Worm (Caenorhabditis elegans) whole organism, late embryonic: ENCODE data around the gene noca-1.

ENCODE experiments used
- C08G9.2 ChIP-seq: sonication (generic microtip); optimal IDR thresholded peaks from 2 replicates; lab custom pipeline; 2016; ENCODE audit warnings: mild to moderate bottlenecking, missing genetic modification characterization, moderate library complexity, missing compliant biosample characterization
- C38D4.7 ChIP-seq: fragments of 200-800 bp; sonication (Bioruptor generic); optimal IDR thresholded peaks from 2 replicates; lab custom pipeline; 2018; ENCODE audit warnings: mild to moderate bottlenecking, missing genetic modification characterization, moderate library complexity, missing compliant biosample characterization
- K09A11.1 ChIP-seq: sonication (generic microtip); optimal IDR thresholded peaks from 2 replicates; lab custom pipeline; 2017; ENCODE audit warnings: antibody characterized with exemption, mild to moderate bottlenecking, missing genetic modification characterization, missing compliant biosample characterization; ENCODE audit not compliant: insufficient read depth
- T23F11.4 ChIP-seq: fragments of 200-800 bp; sonication (Bioruptor generic); optimal IDR thresholded peaks from 2 replicates; lab custom pipeline; 2018; ENCODE audit warnings: mild to moderate bottlenecking, missing genetic modification characterization, missing compliant biosample characterization
- ama-1 ChIP-seq: fragments of 150-350 bp; optimal IDR thresholded peaks from 2 replicates; lab custom pipeline; 2014
- ceh-14 ChIP-seq: sonication (generic microtip); optimal IDR thresholded peaks from 2 replicates; lab custom pipeline; 2016; ENCODE audit warnings: missing genotype, missing genetic modification characterization, missing compliant biosample characterization
- ceh-22 ChIP-seq: sonication (generic microtip); optimal IDR thresholded peaks from 2 replicates; lab custom pipeline; 2017; ENCODE audit warnings: missing biosample characterization, missing genetic modification characterization
- ceh-24 ChIP-seq: sonication (generic microtip); optimal IDR thresholded peaks from 2 replicates; lab custom pipeline; 2016; ENCODE audit warnings: mild to moderate bottlenecking, missing genetic modification characterization, missing compliant biosample characterization
- ceh-30 ChIP-seq: fragments of 150-350 bp; optimal IDR thresholded peaks from 2 replicates; lab custom pipeline; 2014; ENCODE audit warnings: missing biosample characterization, missing genetic modification characterization
- ceh-34 ChIP-seq: sonication (generic microtip); optimal IDR thresholded peaks from 2 replicates; lab custom pipeline; 2016; ENCODE audit warnings: mild to moderate bottlenecking, missing genetic modification characterization, missing compliant biosample characterization
- ceh-45 ChIP-seq: fragments of 200-800 bp; sonication (Bioruptor generic); IDR thresholded peaks from 2 replicates; pipeline ENCODE4 v1.3.6; 2022; ENCODE audit warnings: missing genetic modification reagents, missing genetic modification characterization, missing compliant biosample characterization
- ceh-48 ChIP-seq: sonication (generic microtip); optimal IDR thresholded peaks from 2 replicates; lab custom pipeline; 2016; ENCODE audit warnings: missing genetic modification characterization, inconsistent platforms, missing compliant biosample characterization
- ceh-9 ChIP-seq: sonication (generic microtip); optimal IDR thresholded peaks from 2 replicates; lab custom pipeline; 2016; ENCODE audit warnings: mild to moderate bottlenecking, missing genetic modification characterization, inconsistent platforms, missing compliant biosample characterization
- che-1 ChIP-seq: sonication (generic microtip); optimal IDR thresholded peaks from 2 replicates; lab custom pipeline; 2016; ENCODE audit warnings: mild to moderate bottlenecking, missing genetic modification characterization, missing compliant biosample characterization
- dve-1 ChIP-seq: sonication (generic microtip); optimal IDR thresholded peaks from 2 replicates; lab custom pipeline; 2017; ENCODE audit warnings: antibody characterized with exemption, mild to moderate bottlenecking, missing genetic modification characterization, missing compliant biosample characterization
- elt-2 ChIP-seq: sonication (generic microtip); optimal IDR thresholded peaks from 2 replicates; lab custom pipeline; 2016; ENCODE audit warnings: missing genetic modification reagents, missing genetic modification characterization, missing compliant biosample characterization
- fkh-10 ChIP-seq: fragments of 150-350 bp; optimal IDR thresholded peaks from 2 replicates; lab custom pipeline; 2014; ENCODE audit warnings: missing biosample characterization, missing genetic modification reagents, missing genetic modification characterization
- hlh-13 ChIP-seq: fragments of 200-800 bp; sonication (Bioruptor generic); optimal IDR thresholded peaks from 2 replicates; lab custom pipeline; 2018; ENCODE audit warnings: mild to moderate bottlenecking, missing genetic modification characterization, missing compliant biosample characterization
- hlh-30 ChIP-seq: sonication (generic microtip); optimal IDR thresholded peaks from 2 replicates; lab custom pipeline; 2017; ENCODE audit warnings: antibody characterized with exemption, missing genetic modification characterization, missing compliant biosample characterization; ENCODE audit not compliant: insufficient read depth
- lim-6 ChIP-seq: sonication (generic microtip); optimal IDR thresholded peaks from 2 replicates; lab custom pipeline; 2016; ENCODE audit warnings: missing genetic modification characterization, missing compliant biosample characterization
- madf-2 ChIP-seq: sonication (generic microtip); optimal IDR thresholded peaks from 2 replicates; lab custom pipeline; 2017; ENCODE audit warnings: missing genetic modification characterization, missing compliant biosample characterization
- nhr-11 ChIP-seq: fragments of 150-350 bp; optimal IDR thresholded peaks from 2 replicates; lab custom pipeline; 2014; ENCODE audit warnings: missing biosample characterization, missing genetic modification characterization
- nhr-232 ChIP-seq: sonication (generic microtip); optimal IDR thresholded peaks from 2 replicates; lab custom pipeline; 2016; ENCODE audit warnings: missing genetic modification characterization, missing compliant biosample characterization
- npax-4 ChIP-seq: sonication (generic microtip); optimal IDR thresholded peaks from 2 replicates; lab custom pipeline; 2016; ENCODE audit warnings: missing genetic modification characterization, missing compliant biosample characterization
- odd-2 ChIP-seq: sonication (generic microtip); optimal IDR thresholded peaks from 2 replicates; lab custom pipeline; 2017; ENCODE audit warnings: antibody characterized with exemption, mild to moderate bottlenecking, missing genetic modification characterization, missing compliant biosample characterization
- pag-3 ChIP-seq: sonication (generic microtip); optimal IDR thresholded peaks from 2 replicates; lab custom pipeline; 2016; ENCODE audit warnings: missing compliant biosample characterization, missing genetic modification characterization, borderline replicate concordance
- pat-9 ChIP-seq: fragments of 200-800 bp; sonication (Bioruptor generic); optimal IDR thresholded peaks from 2 replicates; lab custom pipeline; 2018; ENCODE audit warnings: mild to moderate bottlenecking, missing genetic modification characterization, moderate library complexity, missing compliant biosample characterization
- pax-1 ChIP-seq: fragments of 150-350 bp; optimal IDR thresholded peaks from 2 replicates; lab custom pipeline; 2014; ENCODE audit warnings: missing biosample characterization, missing genetic modification characterization
- pha-2 ChIP-seq: sonication (generic microtip); optimal IDR thresholded peaks from 2 replicates; lab custom pipeline; 2017; ENCODE audit warnings: mild to moderate bottlenecking, missing genetic modification characterization, missing compliant biosample characterization
- pqm-1 ChIP-seq: sonication (generic microtip); optimal IDR thresholded peaks from 2 replicates; lab custom pipeline; 2016; ENCODE audit warnings: missing genetic modification characterization, missing compliant biosample characterization
- pros-1 ChIP-seq: fragments of 150-350 bp; optimal IDR thresholded peaks from 2 replicates; lab custom pipeline; 2014; ENCODE audit warnings: missing biosample characterization, missing genetic modification reagents, missing genetic modification characterization
- ref-2 ChIP-seq: sonication (generic microtip); optimal IDR thresholded peaks from 2 replicates; lab custom pipeline; 2016; ENCODE audit warnings: missing genetic modification characterization, missing compliant biosample characterization
- sdc-2 ChIP-seq: sonication (generic microtip); optimal IDR thresholded peaks from 2 replicates; lab custom pipeline; 2016; ENCODE audit warnings: missing genotype, missing genetic modification characterization, missing compliant biosample characterization
- syd-9 ChIP-seq: sonication (generic microtip); optimal IDR thresholded peaks from 2 replicates; lab custom pipeline; 2016; ENCODE audit warnings: mild to moderate bottlenecking, missing genetic modification characterization, moderate library complexity, missing compliant biosample characterization
- tbx-2 ChIP-seq: sonication (generic microtip); optimal IDR thresholded peaks from 2 replicates; lab custom pipeline; 2016; ENCODE audit warnings: missing genetic modification characterization, missing compliant biosample characterization
- tbx-7 ChIP-seq: sonication (generic microtip); optimal IDR thresholded peaks from 2 replicates; lab custom pipeline; 2016; ENCODE audit warnings: missing genotype, missing genetic modification characterization, missing compliant biosample characterization
- unc-42 ChIP-seq: sonication (generic microtip); optimal IDR thresholded peaks from 2 replicates; lab custom pipeline; 2016; ENCODE audit warnings: missing genotype, missing genetic modification characterization, missing compliant biosample characterization

Gene noca-1

ce11 chrV:13206514-13206913 lies 53.8 kb downstream of the noca-1 start:
- TF ChIP-seq pha-2: no peak
- TF ChIP-seq ceh-22 (tag; lab: Kevin White, UChicago): no peak
- no peak for TF ChIP-seq madf-2
- TF ChIP-seq hlh-30 (tag; lab: Kevin White, UChicago): no peak
- TF ChIP-seq tbx-7 (tag; lab: Kevin White, UChicago): no peak
- TF ChIP-seq C38D4.7: no peak
- TF ChIP-seq unc-42 (tag; lab: Kevin White, UChicago): no peak
- no peak for TF ChIP-seq sdc-2 (tag; lab: Kevin White, UChicago)
- no peak for TF ChIP-seq ceh-34
- no peak for TF ChIP-seq odd-2
- no peak for TF ChIP-seq syd-9 (tag; lab: Kevin White, UChicago)
- no peak for TF ChIP-seq ceh-24 (tag; lab: Kevin White, UChicago)
- TF ChIP-seq pax-1 (tag; lab: Kevin White, UChicago): no peak
- TF ChIP-seq, all 69 proteins: peak for 0

ce11 chrV:13207426-13207825 lies 54.7 kb downstream of the noca-1 start, which contains the start of gene F57B1.5:
Gene F57B1.5, plus strand, starts transcription at chrV:13207726.
- TF ChIP-seq fkh-10 (no peak), nhr-232 (tag; lab: Kevin White, UChicago) (no peak), ceh-30 (tag; lab: Kevin White, UChicago) (no peak), C38D4.7 (no peak), pqm-1 (tag; lab: Kevin White, UChicago) (no peak)

- TF ChIP-seq pros-1 (tag; lab: Kevin White, UChicago) (no peak), ceh-9 (tag; lab: Kevin White, UChicago) (no peak), pag-3 (tag; lab: Kevin White, UChicago) (no peak), ceh-14 (no peak), che-1 (tag; lab: Kevin White, UChicago) (no peak), ceh-30 (tag; lab: Kevin White, UChicago) (no peak), tbx-7 (tag; lab: Kevin White, UChicago) (no peak), unc-42 (tag; lab: Kevin White, UChicago) (no peak), dve-1 (no peak), sdc-2 (tag; lab: Kevin White, UChicago) (no peak), K09A11.1 (tag; lab: Kevin White, UChicago) (no peak)
These were observed 56.8 kb downstream of the noca-1 start, which contains the start of gene F57B1.6 for ce11 chrV:13209567-13209966. Gene F57B1.6, plus strand, starts transcription at chrV:13209645.

- no peak for TF ChIP-seq tbx-2
- TF ChIP-seq syd-9 (tag; lab: Kevin White, UChicago): no peak
- peak; percentile 94 for TF ChIP-seq elt-2 (tag; lab: Kevin White, UChicago)
- TF ChIP-seq hlh-13: no peak
- TF ChIP-seq C08G9.2 (tag; lab: Kevin White, UChicago): no peak
- TF ChIP-seq pqm-1 (tag; lab: Kevin White, UChicago): peak; percentile 42
- TF ChIP-seq ceh-48 (tag; lab: Kevin White, UChicago): no peak
- no peak for TF ChIP-seq che-1 (tag; lab: Kevin White, UChicago)
- TF ChIP-seq, all 69 proteins: peak for 2
These were observed 59.9 kb downstream of the noca-1 start for ce11 chrV:13212584-13212983.

- no peak for TF ChIP-seq npax-4 (tag; lab: Kevin White, UChicago)
- no peak for TF ChIP-seq ama-1 (lab: Kevin White, UChicago)
- no peak for TF ChIP-seq ref-2 (tag; lab: Kevin White, UChicago)
- no peak for TF ChIP-seq T23F11.4 (GFP tag; lab: Kevin White, UChicago)
- no peak for TF ChIP-seq lim-6
- no peak for TF ChIP-seq nhr-11 (tag; lab: Kevin White, UChicago)
- no peak for TF ChIP-seq tbx-7 (tag; lab: Kevin White, UChicago)
- no peak for TF ChIP-seq ceh-45 (GFP tag; lab: Robert Waterston, UW)
- TF ChIP-seq C38D4.7: no peak
- no peak for TF ChIP-seq ceh-30 (tag; lab: Kevin White, UChicago)
- TF ChIP-seq elt-2 (tag; lab: Kevin White, UChicago): no peak
- TF ChIP-seq pat-9 (tag; lab: Kevin White, UChicago): no peak
- TF ChIP-seq, all 69 proteins: peak for 0
These were observed 68.3 kb downstream of the noca-1 start for ce11 chrV:13221066-13221465.
